Fruit fly (Drosophila melanogaster) whole organism, embryonic: ENCODE data around the gene Cpr64Ad.

Source experiments
- CG1024 ChIP-seq: fragments of 200-800 bp; sonication (Bioruptor generic); IDR thresholded peaks from 2 replicates; pipeline ENCODE4 v1.3.6; 2022; ENCODE audit warnings: missing biosample characterization, missing genetic modification characterization
- CG11695 ChIP-seq: fragments of 200-800 bp; sonication (Bioruptor generic); IDR thresholded peaks from 3 replicates; pipeline ENCODE4 v1.3.6; 2022; ENCODE audit warnings: missing biosample characterization, missing genetic modification characterization
- CG12219 ChIP-seq: fragments of 200-800 bp; sonication (Bioruptor generic); optimal IDR thresholded peaks from 3 replicates; lab custom pipeline; 2018; ENCODE audit warnings: missing biosample characterization, mild to moderate bottlenecking, missing genetic modification characterization
- CG12236 ChIP-seq: fragments of 200-800 bp; sonication (Bioruptor generic); optimal IDR thresholded peaks from 2 replicates; lab custom pipeline; 2016; ENCODE audit warnings: missing biosample characterization, missing genetic modification characterization
- CG12769 ChIP-seq: fragments of 200-800 bp; sonication (Bioruptor generic); optimal IDR thresholded peaks from 2 replicates; lab custom pipeline; 2019; ENCODE audit warnings: missing biosample characterization, mild to moderate bottlenecking, missing genetic modification characterization, moderate library complexity
- CG14710 ChIP-seq: fragments of 200-800 bp; sonication (Bioruptor generic); optimal IDR thresholded peaks from 3 replicates; lab custom pipeline; 2019; ENCODE audit warnings: missing biosample characterization, mild to moderate bottlenecking, missing genetic modification characterization, moderate library complexity
- CG15514 ChIP-seq: fragments of 200-800 bp; sonication (Bioruptor generic); optimal IDR thresholded peaks from 3 replicates; lab custom pipeline; 2017; ENCODE audit warnings: missing biosample characterization, missing genetic modification characterization, mild to moderate bottlenecking, moderate library complexity, missing genetic modification reagents
- CG15601 ChIP-seq: fragments of 200-800 bp; sonication (Bioruptor generic); optimal IDR thresholded peaks from 3 replicates; lab custom pipeline; 2019; ENCODE audit warnings: missing biosample characterization, mild to moderate bottlenecking, missing genetic modification characterization, moderate library complexity
- CG18764 ChIP-seq: fragments of 200-800 bp; sonication (Bioruptor generic); optimal IDR thresholded peaks from 3 replicates; lab custom pipeline; 2016; ENCODE audit warnings: missing biosample characterization, missing genetic modification characterization
- CG2712 ChIP-seq: fragments of 200-800 bp; optimal IDR thresholded peaks from 3 replicates; lab custom pipeline; 2019; ENCODE audit warnings: missing biosample characterization, mild to moderate bottlenecking, missing genetic modification characterization, moderate library complexity
- CG31365 ChIP-seq: fragments of 200-800 bp; sonication (Bioruptor generic); optimal IDR thresholded peaks from 2 replicates; lab custom pipeline; 2018; ENCODE audit warnings: missing biosample characterization, mild to moderate bottlenecking, missing genetic modification characterization
- CG31441 ChIP-seq: fragments of 200-800 bp; sonication (Bioruptor generic); IDR thresholded peaks from 2 replicates; pipeline ENCODE4 v1.3.6; 2022; ENCODE audit warnings: missing biosample characterization, missing genetic modification characterization
- CG32767 ChIP-seq: fragments of 200-800 bp; sonication (Bioruptor generic); IDR thresholded peaks from 2 replicates; pipeline ENCODE4 v1.3.6; 2022; ENCODE audit warnings: missing biosample characterization, missing genetic modification characterization
- CG32772 ChIP-seq: fragments of 200-800 bp; sonication (Bioruptor generic); IDR thresholded peaks from 2 replicates; pipeline ENCODE4 v1.3.6; 2022; ENCODE audit warnings: missing biosample characterization, missing genetic modification characterization
- CG5180 ChIP-seq: fragments of 200-800 bp; sonication (Bioruptor generic); optimal IDR thresholded peaks from 3 replicates; lab custom pipeline; 2017; ENCODE audit warnings: missing biosample characterization, missing genetic modification characterization, mild to moderate bottlenecking, moderate library complexity, missing genetic modification reagents
- CG5953 ChIP-seq: fragments of 200-800 bp; sonication (Bioruptor generic); IDR thresholded peaks from 2 replicates; pipeline ENCODE4 v1.3.6; 2022; ENCODE audit warnings: missing biosample characterization, missing genetic modification characterization
- CG6254 ChIP-seq: fragments of 200-800 bp; sonication (Bioruptor generic); optimal IDR thresholded peaks from 3 replicates; lab custom pipeline; 2017; ENCODE audit warnings: mild to moderate bottlenecking, missing biosample characterization, missing genetic modification reagents, missing genetic modification characterization
- CG6654 ChIP-seq: fragments of 200-800 bp; sonication (Bioruptor generic); optimal IDR thresholded peaks from 2 replicates; lab custom pipeline; 2017; ENCODE audit warnings: missing biosample characterization, mild to moderate bottlenecking, missing genetic modification characterization
- CG7987 ChIP-seq: fragments of 200-800 bp; sonication (Bioruptor generic); optimal IDR thresholded peaks from 2 replicates; lab custom pipeline; 2018; ENCODE audit warnings: missing biosample characterization, mild to moderate bottlenecking, missing genetic modification characterization, moderate library complexity
- CG8089 ChIP-seq: fragments of 200-800 bp; sonication (Bioruptor generic); optimal IDR thresholded peaks from 3 replicates; lab custom pipeline; 2016; ENCODE audit warnings: missing biosample characterization, missing genetic modification characterization
- CG8281 ChIP-seq: fragments of 200-800 bp; sonication (Bioruptor generic); optimal IDR thresholded peaks from 2 replicates; lab custom pipeline; 2018; ENCODE audit warnings: missing biosample characterization, mild to moderate bottlenecking, missing genetic modification characterization, moderate library complexity
- CHES-1-like ChIP-seq: fragments of 200-800 bp; sonication (Bioruptor generic); optimal IDR thresholded peaks from 2 replicates; lab custom pipeline; 2016; ENCODE audit warnings: missing biosample characterization, missing genetic modification characterization
- CoRest ChIP-seq: fragments of 200-800 bp; sonication (Bioruptor generic); optimal IDR thresholded peaks from 3 replicates; lab custom pipeline; 2018; ENCODE audit warnings: missing biosample characterization, mild to moderate bottlenecking, missing genetic modification characterization, moderate library complexity
- D ChIP-seq, 2 experiments: fragments of 200-800 bp in 1 of 2; fragments of >200 bp in 1 of 2; sonication (Bioruptor generic) in 1 of 2; optimal IDR thresholded peaks; 2 replicates in 1 of 2; 3 replicates in 1 of 2; lab custom pipeline; 2017; ENCODE audit warnings: mild to moderate bottlenecking in 1 of 2, missing biosample characterization in 1 of 2, missing genetic modification characterization in 1 of 2, missing genetic modification reagents in 1 of 2
- Dek ChIP-seq: fragments of 200-800 bp; sonication (Bioruptor generic); optimal IDR thresholded peaks from 3 replicates; lab custom pipeline; 2019; ENCODE audit warnings: missing biosample characterization, mild to moderate bottlenecking, missing genetic modification characterization, moderate library complexity
- Dp ChIP-seq: fragments of 200-800 bp; sonication (Bioruptor generic); optimal IDR thresholded peaks from 2 replicates; lab custom pipeline; 2018; ENCODE audit warnings: missing biosample characterization, mild to moderate bottlenecking, missing genetic modification characterization, moderate library complexity
- Dref ChIP-seq: fragments of 200-800 bp; sonication (Bioruptor generic); IDR thresholded peaks from 2 replicates; pipeline ENCODE4 v1.3.6; 2022; ENCODE audit warnings: missing biosample characterization, missing genetic modification characterization
- HHEX ChIP-seq: fragments of 200-800 bp; sonication (Bioruptor generic); optimal IDR thresholded peaks from 3 replicates; lab custom pipeline; 2017; ENCODE audit warnings: missing biosample characterization, mild to moderate bottlenecking, missing genetic modification characterization, missing genetic modification reagents
- Hr51 ChIP-seq, 2 experiments: fragments of 200-800 bp; sonication (Bioruptor generic); optimal IDR thresholded peaks; 2 replicates in 1 of 2; 3 replicates in 1 of 2; lab custom pipeline; 2016 to 2018; ENCODE audit warnings: missing biosample characterization in 2 of 2, missing genetic modification characterization in 2 of 2, mild to moderate bottlenecking in 1 of 2, moderate library complexity in 1 of 2
- Neu2 ChIP-seq: fragments of 200-800 bp; sonication (Bioruptor generic); optimal IDR thresholded peaks from 3 replicates; lab custom pipeline; 2016; ENCODE audit warnings: missing biosample characterization, missing genetic modification characterization, borderline replicate concordance
- Oaz ChIP-seq: fragments of 200-800 bp; sonication (Bioruptor generic); IDR thresholded peaks from 2 replicates; pipeline ENCODE4 v1.3.6; 2022; ENCODE audit warnings: missing biosample characterization, missing genetic modification characterization
- Side ChIP-seq: fragments of 200-800 bp; sonication (Bioruptor generic); optimal IDR thresholded peaks from 2 replicates; lab custom pipeline; 2016; ENCODE audit warnings: missing biosample characterization, missing genetic modification characterization
- Trl ChIP-seq, 3 experiments: fragments of >200 bp in 2 of 3; fragments of 200-800 bp in 1 of 3; sonication (Bioruptor generic) in 1 of 3; optimal IDR thresholded peaks; 2 replicates in 1 of 3; 3 replicates in 2 of 3; lab custom pipeline; 2016 to 2017; ENCODE audit warnings: missing biosample characterization in 1 of 3, missing genetic modification characterization in 1 of 3
- ci ChIP-seq: fragments of 200-800 bp; sonication (Bioruptor generic); IDR thresholded peaks from 3 replicates; pipeline ENCODE4 v1.3.6; 2022; ENCODE audit warnings: missing biosample characterization, missing genetic modification characterization
- disco-r ChIP-seq: fragments of 200-800 bp; sonication (Bioruptor generic); optimal IDR thresholded peaks from 2 replicates; lab custom pipeline; 2016; ENCODE audit warnings: missing biosample characterization, missing genetic modification characterization
- ftz-f1 ChIP-seq: fragments of 200-800 bp; sonication (Bioruptor generic); optimal IDR thresholded peaks from 2 replicates; lab custom pipeline; 2016; ENCODE audit warnings: missing biosample characterization, missing genetic modification characterization
- hkb ChIP-seq, 2 experiments: fragments of 200-800 bp in 1 of 2; fragments of >200 bp in 1 of 2; sonication (Bioruptor generic) in 1 of 2; IDR thresholded peaks in 1 of 2; optimal IDR thresholded peaks in 1 of 2; 2 replicates each; pipeline versions ENCODE4 v1.3.6 to Lab custom; 2017 to 2022; ENCODE audit warnings: missing biosample characterization in 1 of 2, missing genetic modification characterization in 1 of 2
- luna ChIP-seq: fragments of 200-800 bp; sonication (Bioruptor generic); optimal IDR thresholded peaks from 2 replicates; lab custom pipeline; 2016; ENCODE audit warnings: missing biosample characterization, missing genetic modification characterization
- pb ChIP-seq: fragments of 200-800 bp; sonication (Bioruptor generic); optimal IDR thresholded peaks from 3 replicates; lab custom pipeline; 2016; ENCODE audit warnings: missing biosample characterization, missing genetic modification characterization
- row ChIP-seq: fragments of 200-800 bp; sonication (Bioruptor generic); IDR thresholded peaks from 3 replicates; pipeline ENCODE4 v1.3.6; 2022; ENCODE audit warnings: missing biosample characterization, missing genetic modification characterization
- sc ChIP-seq, 3 experiments: fragments of >200 bp in 2 of 3; fragments of 200-800 bp in 1 of 3; sonication (Bioruptor generic) in 1 of 3; optimal IDR thresholded peaks; 2 replicates in 2 of 3; 3 replicates in 1 of 3; lab custom pipeline; 2017; ENCODE audit warnings: mild to moderate bottlenecking in 1 of 3, missing biosample characterization in 1 of 3, missing genetic modification characterization in 1 of 3, missing genetic modification reagents in 1 of 3
- sens ChIP-seq: fragments of 200-800 bp; sonication (Bioruptor generic); peaks from one replicate; lab custom pipeline; 2016; ENCODE audit warnings: missing biosample characterization, missing genetic modification characterization
- seq ChIP-seq: fragments of 200-800 bp; sonication (Bioruptor generic); IDR thresholded peaks from 2 replicates; pipeline ENCODE4 v1.3.6; 2022; ENCODE audit warnings: missing biosample characterization, missing genetic modification characterization
- shn ChIP-seq: fragments of 200-800 bp; sonication (Bioruptor generic); optimal IDR thresholded peaks from 3 replicates; lab custom pipeline; 2016; ENCODE audit warnings: missing biosample characterization, missing genetic modification characterization
- tll ChIP-seq, 2 experiments: fragments of 200-800 bp in 1 of 2; fragments of >200 bp in 1 of 2; sonication (Bioruptor generic) in 1 of 2; optimal IDR thresholded peaks; 2 replicates each; lab custom pipeline; 2017 to 2019; ENCODE audit warnings: missing biosample characterization in 2 of 2, missing genetic modification characterization in 2 of 2, mild to moderate bottlenecking in 1 of 2, moderate library complexity in 1 of 2
- trh ChIP-seq: fragments of 200-800 bp; sonication (Bioruptor generic); optimal IDR thresholded peaks from 2 replicates; lab custom pipeline; 2016; ENCODE audit warnings: missing biosample characterization, missing genetic modification characterization

Cpr64Ad gene

DNA sequence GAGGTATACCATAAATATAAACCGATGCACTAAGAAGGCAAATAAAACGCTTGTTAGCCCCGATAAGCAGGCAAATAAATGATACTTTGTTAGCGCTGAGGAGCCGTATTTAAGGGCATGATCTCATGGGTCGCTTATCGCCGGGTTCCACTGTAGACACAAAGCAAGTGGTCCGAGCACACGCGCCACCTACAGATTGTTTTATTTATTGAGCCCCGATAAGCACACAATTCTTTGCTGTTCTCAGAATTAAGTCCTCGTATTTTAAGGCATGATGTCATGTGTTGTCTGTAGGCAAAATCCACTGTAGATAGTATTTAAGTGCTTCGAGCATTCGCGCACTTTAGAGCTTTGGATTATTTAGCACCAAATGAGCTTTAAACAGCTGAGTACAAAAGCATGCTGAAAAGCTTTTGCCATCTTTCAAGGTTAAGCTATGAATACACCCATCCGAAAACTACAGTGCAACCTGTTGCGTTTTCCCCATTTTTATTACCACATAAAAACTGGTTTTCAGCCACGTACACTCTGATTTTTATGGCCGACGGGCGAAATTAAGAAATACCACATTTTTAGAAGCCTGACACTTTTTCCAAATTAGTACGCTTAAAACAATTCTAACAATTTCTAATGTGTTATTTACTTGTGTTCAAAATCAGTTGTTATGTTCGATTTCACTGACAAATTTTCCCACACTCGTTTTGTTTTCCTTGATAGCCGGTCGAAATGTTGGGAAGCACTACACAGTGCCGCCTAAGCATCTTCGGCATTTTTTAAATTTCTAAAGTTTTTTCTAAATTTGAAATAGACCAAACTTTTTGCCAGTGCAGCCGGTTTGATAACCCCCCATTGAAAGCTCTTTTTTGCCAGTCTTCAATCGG is 24.5 kb downstream of the Cpr64Ad start, which contains the start of gene Sqor (continued):
- TF ChIP-seq CoRest (tag; lab: Kevin White, UChicago) (peak; percentile 91), CG5953 (GFP tag; lab: Robert Waterston, UW) (peak; percentile 51; the same call in 1 of the 2 replicates), HHEX (GFP tag; lab: Kevin White, UChicago) (peak; percentile 82), CG12236 (GFP tag; lab: Kevin White, UChicago) (peak; percentile 27), CG12769 (tag; lab: Kevin White, UChicago) (peak; percentile 90), shn (peak; percentile 91), Oaz (peak; percentile 72), luna (peak; percentile 72), row (GFP tag; lab: Robert Waterston, UW) (peak; percentile 95), Side (GFP tag; lab: Kevin White, UChicago) (peak; percentile 87), ftz-f1 (GFP tag; lab: Kevin White, UChicago) (peak; percentile 98), trh (GFP tag; lab: Kevin White, UChicago) (peak; percentile 79), seq (GFP tag; lab: Robert Waterston, UW) (peak; percentile 85), CG31365 (tag; lab: Kevin White, UChicago) (peak; percentile 41), Dek (tag; lab: Kevin White, UChicago) (peak; percentile 91), CHES-1-like (GFP tag; lab: Kevin White, UChicago) (peak; percentile 85), CG8089 (peak; percentile 66), hkb (optimal IDR thresholded peaks at IDR 0.05; lab: Kevin White, UChicago) (no peak), hkb (GFP tag; IDR thresholded peaks at IDR 0.05; lab: Robert Waterston, UW) (peak; percentile 85), CG15514 (GFP tag; lab: Kevin White, UChicago) (peak; percentile 74), CG32772 (GFP tag; lab: Robert Waterston, UW) (peak; percentile 72), CG8281 (tag; lab: Kevin White, UChicago) (peak; percentile 78), CG14710 (tag; lab: Kevin White, UChicago) (peak; percentile 21), CG31441 (GFP tag; lab: Robert Waterston, UW) (peak; percentile 76), Dp (GFP tag; lab: Kevin White, UChicago) (peak; percentile 23), Hr51 (GFP tag; optimal IDR thresholded peaks at IDR 0.05; lab: Kevin White, UChicago) (peak; percentile 89 to 95), Trl (optimal IDR thresholded peaks at IDR 0.05; lab: Kevin White, UChicago) (no peak), Trl (GFP tag; optimal IDR thresholded peaks at IDR 0.05; lab: Kevin White, UChicago) (peak; percentile 92), CG11695 (GFP tag; lab: Robert Waterston, UW) (peak; percentile 85), D (optimal IDR thresholded peaks at IDR 0.05; lab: Kevin White, UChicago) (no peak), D (GFP tag; optimal IDR thresholded peaks at IDR 0.05; lab: Kevin White, UChicago) (peak; percentile 37), CG12219 (GFP tag; lab: Kevin White, UChicago) (peak; percentile 81), CG32767 (GFP tag; lab: Robert Waterston, UW) (peak; percentile 76), CG2712 (peak; percentile 79), sc (optimal IDR thresholded peaks at IDR 0.05; lab: Kevin White, UChicago) (no peak), sc (GFP tag; optimal IDR thresholded peaks at IDR 0.05; lab: Kevin White, UChicago) (no peak), CG6654 (GFP tag; lab: Kevin White, UChicago) (peak; percentile 58), Dref (no peak; the same call in 1 of the 2 replicates), CG7987 (GFP tag; lab: Kevin White, UChicago) (peak; percentile 76), ci (peak; percentile 80), CG5180 (GFP tag; lab: Kevin White, UChicago) (peak; percentile 68), Neu2 (peak; percentile 43), CG1024 (GFP tag; lab: Robert Waterston, UW) (peak; percentile 59), tll (GFP tag; optimal IDR thresholded peaks at IDR 0.05; lab: Kevin White, UChicago) (no peak), pb (GFP tag; lab: Kevin White, UChicago) (peak; percentile 88), disco-r (peak; percentile 85), CG15601 (tag; lab: Kevin White, UChicago) (peak; percentile 78), CG6254 (no peak), CG18764 (GFP tag; lab: Kevin White, UChicago) (peak; percentile 54), sens (GFP tag; lab: Kevin White, UChicago) (peak; percentile 94)
